Worm (Caenorhabditis elegans) whole organism, early embryonic: ENCODE results near the gene anat-1.

Experiments used
- B0310.2 ChIP-seq: sonication (generic microtip); optimal IDR thresholded peaks from 2 replicates; lab custom pipeline; 2016; ENCODE audit warnings: mild to moderate bottlenecking, missing genetic modification characterization, missing compliant biosample characterization
- F13C5.2 ChIP-seq: sonication (generic microtip); optimal IDR thresholded peaks from 2 replicates; lab custom pipeline; 2017; ENCODE audit warnings: mild to moderate bottlenecking, missing genetic modification characterization, inconsistent platforms, missing compliant biosample characterization
- aly-1 ChIP-seq: sonication (generic microtip); optimal IDR thresholded peaks from 2 replicates; lab custom pipeline; 2016; ENCODE audit warnings: missing genetic modification characterization, missing compliant biosample characterization
- ama-1 ChIP-seq: fragments of 150-350 bp; optimal IDR thresholded peaks from 2 replicates; lab custom pipeline; 2014
- ceh-13 ChIP-seq: fragments of 200-800 bp; sonication (Bioruptor generic); optimal IDR thresholded peaks from 2 replicates; lab custom pipeline; 2018; ENCODE audit warnings: mild to moderate bottlenecking, missing genetic modification characterization, missing compliant biosample characterization
- ceh-36 ChIP-seq: sonication (generic microtip); optimal IDR thresholded peaks from 2 replicates; lab custom pipeline; 2016; ENCODE audit warnings: missing genetic modification characterization, inconsistent platforms, missing compliant biosample characterization
- ets-7 ChIP-seq: sonication (generic microtip); optimal IDR thresholded peaks from 2 replicates; lab custom pipeline; 2016; ENCODE audit warnings: missing genotype, missing genetic modification characterization, missing compliant biosample characterization
- flt-1 ChIP-seq: fragments of 200-800 bp; sonication (Bioruptor generic); IDR thresholded peaks from 2 replicates; pipeline ENCODE4 v1.3.6; 2022; ENCODE audit warnings: missing genetic modification characterization, missing compliant biosample characterization
- pes-1 ChIP-seq: fragments of 200-800 bp; sonication (Bioruptor generic); IDR thresholded peaks from 2 replicates; pipeline ENCODE4 v1.3.6; 2022; ENCODE audit warnings: missing genetic modification reagents, missing genetic modification characterization, missing compliant biosample characterization
- scrt-1 ChIP-seq: fragments of 200-800 bp; sonication (Bioruptor generic); IDR thresholded peaks from 2 replicates; pipeline ENCODE4 v1.3.6; 2022; ENCODE audit warnings: missing genetic modification characterization, missing compliant biosample characterization
- sea-1 ChIP-seq: fragments of 200-800 bp; sonication (Bioruptor generic); conservative IDR thresholded peaks from 2 replicates; pipeline ENCODE4 v1.3.6; 2022; ENCODE audit warnings: missing genetic modification characterization, missing compliant biosample characterization
- tbx-11 ChIP-seq: fragments of 200-800 bp; sonication (Bioruptor generic); IDR thresholded peaks from 2 replicates; pipeline ENCODE4 v1.3.6; 2022; ENCODE audit warnings: missing genetic modification characterization, missing compliant biosample characterization
- tbx-37 ChIP-seq: fragments of 200-800 bp; sonication (Bioruptor generic); conservative IDR thresholded peaks from 2 replicates; pipeline ENCODE4 v1.3.6; 2022; ENCODE audit warnings: missing genetic modification reagents, missing genetic modification characterization, missing compliant biosample characterization

DNA sequence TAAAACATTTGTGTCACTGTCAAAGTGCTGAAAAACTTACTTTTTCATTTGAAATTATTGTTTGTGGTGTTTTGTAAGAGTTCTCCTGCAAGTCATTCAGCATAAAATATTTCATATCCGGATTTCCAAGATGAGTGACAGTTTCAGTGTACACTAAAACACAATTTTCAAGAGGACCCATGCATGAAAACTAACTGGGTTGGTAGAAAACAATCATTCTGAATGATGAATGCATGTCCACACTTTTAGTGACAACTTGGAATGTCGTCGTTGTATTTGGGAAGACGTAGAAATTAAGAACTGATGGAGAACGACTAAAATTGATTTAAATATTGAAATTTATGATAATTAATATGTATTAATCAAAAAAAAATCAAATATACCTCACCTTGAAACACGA lies 51.1 kb downstream of the anat-1 start:
- TF ChIP-seq ama-1 (lab: Kevin White, UChicago): no peak
- no peak for TF ChIP-seq B0310.2 (tag; lab: Kevin White, UChicago)
- TF ChIP-seq sea-1 (GFP tag; lab: Robert Waterston, UW): no peak
- no peak for TF ChIP-seq scrt-1 (GFP tag; lab: Robert Waterston, UW)
- no peak for TF ChIP-seq ceh-36 (tag; lab: Kevin White, UChicago)
- no peak for TF ChIP-seq tbx-37
- no peak for TF ChIP-seq ets-7 (tag; lab: Kevin White, UChicago)
- TF ChIP-seq ceh-13 (GFP tag; lab: Kevin White, UChicago): no peak
- TF ChIP-seq F13C5.2 (tag; lab: Kevin White, UChicago): no peak
- no peak for TF ChIP-seq aly-1 (tag; lab: Kevin White, UChicago)
- no peak for TF ChIP-seq tbx-11 (GFP tag; lab: Robert Waterston, UW)
- no peak for TF ChIP-seq pes-1
- no peak for TF ChIP-seq flt-1
